Fruit fly (Drosophila melanogaster): ENCODE data around the gene Gem3.

- TF ChIP-seq CG32264 (GFP tag; optimal IDR thresholded peaks at IDR 0.05) (no peak), Dfd (GFP tag; optimal IDR thresholded peaks at IDR 0.05) (no peak), jim (GFP tag; optimal IDR thresholded peaks at IDR 0.05) (no peak), OdsH (GFP tag; optimal IDR thresholded peaks at IDR 0.05) (no peak), dl (GFP tag; optimal IDR thresholded peaks at IDR 0.05; ENCODE audit: insufficient read depth in 1 of 2, partially characterized antibody in 2 of 2) (no peak), N (GFP tag; optimal IDR thresholded peaks at IDR 0.05) (no peak), pan (optimal IDR thresholded peaks at IDR 0.05) (no peak), usp (GFP tag; optimal IDR thresholded peaks at IDR 0.05) (no peak), h (GFP tag; optimal IDR thresholded peaks at IDR 0.05) (no peak), fru (GFP tag; optimal IDR thresholded peaks at IDR 0.05) (no peak), lola (GFP tag; optimal IDR thresholded peaks at IDR 0.05) (no peak)
Measured at dm6 chr3L:10449725-10450124, 13.2 kb downstream of the Gem3 start.
